Worm (Caenorhabditis elegans): ENCODE measurements around the gene Y53G8AM.7.

DNA sequence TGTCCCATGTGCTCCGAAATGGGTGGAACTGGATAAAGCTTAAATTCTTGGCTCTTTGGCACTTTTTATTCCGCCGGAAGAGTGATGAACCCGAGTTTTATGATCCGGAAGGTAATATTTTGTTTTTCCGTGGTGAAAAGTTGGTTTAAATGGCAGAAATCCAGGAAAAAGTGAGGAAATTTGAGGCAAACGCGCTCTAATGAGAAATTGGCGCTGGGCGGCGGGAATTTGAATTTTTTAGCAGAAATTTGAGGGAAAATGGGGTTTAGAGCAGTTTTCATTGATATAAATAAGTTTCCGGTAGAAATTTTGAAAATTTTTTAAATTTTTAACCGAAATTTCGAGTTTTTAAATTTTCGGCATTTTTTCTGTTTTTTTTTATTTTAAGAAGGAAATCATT lies 45.1 kb upstream of the Y53G8AM.7 start:
- TF ChIP-seq elt-1 (tag; optimal IDR thresholded peaks at IDR 0.05; ENCODE audit: borderline replicate concordance, insufficient read depth): no peak
- TF ChIP-seq mab-5 (tag; optimal IDR thresholded peaks at IDR 0.05): no peak
- no peak for TF ChIP-seq hlh-1 (tag; optimal IDR thresholded peaks at IDR 0.05)
- TF ChIP-seq nhr-76 (tag; optimal IDR thresholded peaks at IDR 0.05): no peak
- no peak for TF ChIP-seq nhr-28 (tag; optimal IDR thresholded peaks at IDR 0.05)
- no peak for TF ChIP-seq ceh-39 (tag; optimal IDR thresholded peaks at IDR 0.05)
